Fruit fly (Drosophila melanogaster): ENCODE measurements around the gene CG7215.

The CG7215 gene

dm6 chr3R:18168398-18168797, 1.3 kb upstream of the CG7215 start (continued):
- TF ChIP-seq nom (GFP tag; optimal IDR thresholded peaks at IDR 0.05) = peak; percentile 44
- TF ChIP-seq E2f1 (GFP tag; IDR thresholded peaks at IDR 0.05) = no peak
- peak; percentile 2 for TF ChIP-seq CG1603 (tag; optimal IDR thresholded peaks at IDR 0.05)
- TF ChIP-seq row (GFP tag; IDR thresholded peaks at IDR 0.05) = peak; percentile 63
- no peak for TF ChIP-seq run (tag; optimal IDR thresholded peaks at IDR 0.05)
- 0 out of 3 replicates have a peak, but pooled peaks have one; percentile 5 for TF ChIP-seq CG17361 (GFP tag; IDR thresholded peaks at IDR 0.05)
- TF ChIP-seq CG8478 (optimal IDR thresholded peaks at IDR 0.05) = no peak
- TF ChIP-seq hb (GFP tag; IDR thresholded peaks at IDR 0.05; ENCODE audit: partially characterized antibody) = no peak
- 0 out of 2 replicates have a peak, but pooled peaks have one; percentile 21 for TF ChIP-seq Ptx1 (GFP tag; IDR thresholded peaks at IDR 0.05)
- TF ChIP-seq E2f2 (GFP tag; IDR thresholded peaks at IDR 0.05) = peak; percentile 44; the same call in 1 of the 2 replicates
- TF ChIP-seq CG31365 (tag; optimal IDR thresholded peaks at IDR 0.05) = no peak
- peak; percentile 4 for TF ChIP-seq pfk (GFP tag; optimal IDR thresholded peaks at IDR 0.05)
- 0 out of 3 replicates have a peak, but pooled peaks have one; percentile 8 for TF ChIP-seq so (GFP tag; IDR thresholded peaks at IDR 0.05)
- TF ChIP-seq Fer1 (GFP tag; optimal IDR thresholded peaks at IDR 0.05) = peak; percentile 32
- TF ChIP-seq CG3847 (GFP tag; IDR thresholded peaks at IDR 0.05) = 0 out of 2 replicates have a peak, but pooled peaks have one; percentile 38
- TF ChIP-seq p53 (GFP tag; optimal IDR thresholded peaks at IDR 0.05) = no peak
- TF ChIP-seq CG9817 (tag; optimal IDR thresholded peaks at IDR 0.05) = peak; percentile 44
- peak; percentile 27 for TF ChIP-seq D19B (GFP tag; optimal IDR thresholded peaks at IDR 0.05)
- no peak for TF ChIP-seq sug (tag; optimal IDR thresholded peaks at IDR 0.05)
- peak; percentile 47 for TF ChIP-seq Nf-YC (tag; optimal IDR thresholded peaks at IDR 0.05)
- TF ChIP-seq CG16863 (GFP tag; optimal IDR thresholded peaks at IDR 0.05) = no peak
- no peak for TF ChIP-seq CG6654 (GFP tag; optimal IDR thresholded peaks at IDR 0.05)
- peak; percentile 56 for TF ChIP-seq CTCF (GFP tag; optimal IDR thresholded peaks at IDR 0.05)
- TF ChIP-seq dpn (GFP tag; optimal IDR thresholded peaks at IDR 0.05) = no peak
- TF ChIP-seq CoRest (tag; optimal IDR thresholded peaks at IDR 0.05) = peak; percentile 39
- TF ChIP-seq CG2120 (GFP tag; optimal IDR thresholded peaks at IDR 0.05) = peak; percentile 58
- peak; percentile 2 for TF ChIP-seq tin (GFP tag; optimal IDR thresholded peaks at IDR 0.05)
- TF ChIP-seq Hr51 (GFP tag; optimal IDR thresholded peaks at IDR 0.05) = peak in 1 of 2 experiments; percentile 49
- TF ChIP-seq CG1024 (GFP tag; IDR thresholded peaks at IDR 0.05) = no peak
- TF ChIP-seq slou (GFP tag; optimal IDR thresholded peaks at IDR 0.05) = no peak
- TF ChIP-seq CG32532 (GFP tag; IDR thresholded peaks at IDR 0.05) = peak; percentile 74
- peak; percentile 75 for TF ChIP-seq kah (GFP tag; optimal IDR thresholded peaks at IDR 0.05)
- peak; percentile 11 for TF ChIP-seq lilli (GFP tag; optimal IDR thresholded peaks at IDR 0.05)
- 0 out of 2 replicates have a peak, but pooled peaks have one; percentile 11 for TF ChIP-seq CG9215 (GFP tag; IDR thresholded peaks at IDR 0.05)
- peak; percentile 28 for TF ChIP-seq pzg (GFP tag; optimal IDR thresholded peaks at IDR 0.05)
- peak; percentile 70 for TF ChIP-seq CG9932 (GFP tag; IDR thresholded peaks at IDR 0.05)
- no peak for TF ChIP-seq CG8944 (GFP tag; optimal IDR thresholded peaks at IDR 0.05)
- TF ChIP-seq Hmr (GFP tag; optimal IDR thresholded peaks at IDR 0.05) = peak; percentile 38
- peak; percentile 99 for TF ChIP-seq scrt (GFP tag; optimal IDR thresholded peaks at IDR 0.05)
- TF ChIP-seq Drgx (GFP tag; IDR thresholded peaks at IDR 0.05) = peak; percentile 29; the same call in 1 of the 2 replicates
- TF ChIP-seq Ada2b (GFP tag; IDR thresholded peaks at IDR 0.05) = 0 out of 2 replicates have a peak, but pooled peaks have one; percentile 19
- TF ChIP-seq CG18599 (GFP tag; optimal IDR thresholded peaks at IDR 0.05) = peak; percentile 65
- peak; percentile 38 for TF ChIP-seq lab (GFP tag; optimal IDR thresholded peaks at IDR 0.05)
- TF ChIP-seq CG13624 (GFP tag; optimal IDR thresholded peaks at IDR 0.05) = peak; percentile 10
- TF ChIP-seq CG17359 (tag; optimal IDR thresholded peaks at IDR 0.05) = peak; percentile 37
- peak; percentile 13 for TF ChIP-seq CG5180 (GFP tag; optimal IDR thresholded peaks at IDR 0.05)
- TF ChIP-seq CHES-1-like (GFP tag; optimal IDR thresholded peaks at IDR 0.05) = peak; percentile 3
- no peak for TF ChIP-seq CG12071 (GFP tag; optimal IDR thresholded peaks at IDR 0.05)
- peak; percentile 36 for TF ChIP-seq CG4328 (GFP tag; optimal IDR thresholded peaks at IDR 0.05)
- 0 out of 2 replicates have a peak, but pooled peaks have one; percentile 9 for TF ChIP-seq rib (GFP tag; IDR thresholded peaks at IDR 0.05)
- peak; percentile 89 for TF ChIP-seq Med (GFP tag)
